Fruit fly (Drosophila melanogaster): ENCODE data around the gene CG10063.
A peak's percentile ranks its signal among the peaks of the same experiment; 100 is the strongest.

Gene CG10063

dm6 chr3L:6947188-6947971, 24.9 kb downstream of the CG10063 start:
- TF ChIP-seq CG7045 (GFP tag; optimal IDR thresholded peaks at IDR 0.05) (no peak), pad (GFP tag; optimal IDR thresholded peaks at IDR 0.05) (no peak), Clk (GFP tag; optimal IDR thresholded peaks at IDR 0.05) (no peak), toe (GFP tag; optimal IDR thresholded peaks at IDR 0.05) (no peak), Crg-1 (GFP tag; optimal IDR thresholded peaks at IDR 0.05) (no peak), CG5204 (GFP tag; optimal IDR thresholded peaks at IDR 0.05) (no peak), cnc (optimal IDR thresholded peaks at IDR 0.05) (no peak), kay (GFP tag; ENCODE audit: borderline replicate concordance) (no peak), cic (GFP tag; optimal IDR thresholded peaks at IDR 0.05) (no peak), bab1 (GFP tag; optimal IDR thresholded peaks at IDR 0.05) (no peak), CG12768 (GFP tag; optimal IDR thresholded peaks at IDR 0.05) (no peak)

- no peak for TF ChIP-seq cnc (optimal IDR thresholded peaks at IDR 0.05)
These were observed 26.9 kb downstream of the CG10063 start for dm6 chr3L:6945357-6945756.

DNA sequence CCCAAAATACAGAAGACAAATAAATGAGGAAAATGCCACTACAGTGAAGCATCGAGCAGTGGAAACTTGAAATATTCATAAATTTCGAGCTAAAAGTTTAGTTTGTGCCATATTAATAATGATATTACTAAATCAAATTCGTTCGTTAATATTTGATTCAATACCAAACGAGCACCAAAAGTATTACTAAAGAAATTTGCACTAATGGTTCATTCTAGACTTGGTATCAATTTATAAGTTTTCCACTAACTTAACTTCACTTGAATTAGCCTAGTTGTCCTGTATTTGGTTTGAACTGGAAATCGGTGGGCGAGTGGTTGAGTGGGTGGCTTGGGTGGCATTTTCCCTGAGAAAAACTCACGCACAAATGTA, 28.3 kb downstream of the CG10063 start:
- TF ChIP-seq toe (GFP tag; optimal IDR thresholded peaks at IDR 0.05) (no peak), pad (GFP tag; optimal IDR thresholded peaks at IDR 0.05) (no peak), Mnt (GFP tag; optimal IDR thresholded peaks at IDR 0.05) (no peak), ovo (GFP tag; optimal IDR thresholded peaks at IDR 0.05) (no peak), CG33017 (tag; optimal IDR thresholded peaks at IDR 0.05) (no peak), CG12768 (GFP tag; optimal IDR thresholded peaks at IDR 0.05) (no peak), kay (GFP tag; ENCODE audit: borderline replicate concordance) (no peak), CG11617 (GFP tag; optimal IDR thresholded peaks at IDR 0.05) (no peak), Crg-1 (GFP tag; optimal IDR thresholded peaks at IDR 0.05) (no peak), CG7101 (tag; optimal IDR thresholded peaks at IDR 0.05) (no peak), Clk (GFP tag; optimal IDR thresholded peaks at IDR 0.05) (no peak), CG5204 (GFP tag; optimal IDR thresholded peaks at IDR 0.05) (no peak), CG7045 (GFP tag; optimal IDR thresholded peaks at IDR 0.05) (no peak), CG1620 (GFP tag; optimal IDR thresholded peaks at IDR 0.05) (no peak), cic (GFP tag; optimal IDR thresholded peaks at IDR 0.05) (no peak), bab1 (GFP tag; optimal IDR thresholded peaks at IDR 0.05) (no peak)

dm6 chr3L:6943204-6943947, 28.9 kb downstream of the CG10063 start:
- TF ChIP-seq pad (GFP tag; optimal IDR thresholded peaks at IDR 0.05) = no peak
- no peak for TF ChIP-seq kay (GFP tag; ENCODE audit: borderline replicate concordance)
- TF ChIP-seq CG33017 (tag; optimal IDR thresholded peaks at IDR 0.05) = no peak
- TF ChIP-seq CG7045 (GFP tag; optimal IDR thresholded peaks at IDR 0.05) = no peak
- TF ChIP-seq Crg-1 (GFP tag; optimal IDR thresholded peaks at IDR 0.05) = no peak
- TF ChIP-seq CG14711 (tag; optimal IDR thresholded peaks at IDR 0.05) = no peak
- no peak for TF ChIP-seq CG5204 (GFP tag; optimal IDR thresholded peaks at IDR 0.05)
- no peak for TF ChIP-seq CG1620 (GFP tag; optimal IDR thresholded peaks at IDR 0.05)
- no peak for TF ChIP-seq CG7101 (tag; optimal IDR thresholded peaks at IDR 0.05)
- TF ChIP-seq cnc (optimal IDR thresholded peaks at IDR 0.05) = no peak
- TF ChIP-seq bab1 (GFP tag; optimal IDR thresholded peaks at IDR 0.05) = no peak
- TF ChIP-seq tj (GFP tag; optimal IDR thresholded peaks at IDR 0.05) = no peak

- TF ChIP-seq CG12768 (GFP tag; optimal IDR thresholded peaks at IDR 0.05) (no peak), CG14711 (tag; optimal IDR thresholded peaks at IDR 0.05) (no peak), Crg-1 (GFP tag; optimal IDR thresholded peaks at IDR 0.05) (no peak), kay (GFP tag; ENCODE audit: borderline replicate concordance) (no peak), tj (GFP tag; optimal IDR thresholded peaks at IDR 0.05) (no peak), CG7101 (tag; optimal IDR thresholded peaks at IDR 0.05) (no peak), CG33017 (tag; optimal IDR thresholded peaks at IDR 0.05) (no peak), CG11617 (GFP tag; optimal IDR thresholded peaks at IDR 0.05) (no peak), pad (GFP tag; optimal IDR thresholded peaks at IDR 0.05) (no peak), bab1 (GFP tag; optimal IDR thresholded peaks at IDR 0.05) (no peak), CG7045 (GFP tag; optimal IDR thresholded peaks at IDR 0.05) (no peak), CG1620 (GFP tag; optimal IDR thresholded peaks at IDR 0.05) (no peak), Hr96 (GFP tag; optimal IDR thresholded peaks at IDR 0.05) (no peak), cic (GFP tag; optimal IDR thresholded peaks at IDR 0.05) (no peak), Mnt (GFP tag; optimal IDR thresholded peaks at IDR 0.05) (no peak), cnc (optimal IDR thresholded peaks at IDR 0.05) (no peak), CG5204 (GFP tag; optimal IDR thresholded peaks at IDR 0.05) (no peak), Clk (GFP tag; optimal IDR thresholded peaks at IDR 0.05) (no peak), toe (GFP tag; optimal IDR thresholded peaks at IDR 0.05) (no peak)
These were observed 29.5 kb downstream of the CG10063 start, which contains the start of gene tow for dm6 chr3L:6942831-6943114. tow (plus strand) TSS chr3L:6942856.

- TF ChIP-seq Hr96 (GFP tag; optimal IDR thresholded peaks at IDR 0.05) (peak; percentile 2), bab1 (GFP tag; optimal IDR thresholded peaks at IDR 0.05) (no peak)
These were observed 30.0 kb downstream of the CG10063 start for dm6 chr3L:6942103-6942830.
